Worm (Caenorhabditis elegans): Measurements from ENCODE around the gene nhr-50.

DNA sequence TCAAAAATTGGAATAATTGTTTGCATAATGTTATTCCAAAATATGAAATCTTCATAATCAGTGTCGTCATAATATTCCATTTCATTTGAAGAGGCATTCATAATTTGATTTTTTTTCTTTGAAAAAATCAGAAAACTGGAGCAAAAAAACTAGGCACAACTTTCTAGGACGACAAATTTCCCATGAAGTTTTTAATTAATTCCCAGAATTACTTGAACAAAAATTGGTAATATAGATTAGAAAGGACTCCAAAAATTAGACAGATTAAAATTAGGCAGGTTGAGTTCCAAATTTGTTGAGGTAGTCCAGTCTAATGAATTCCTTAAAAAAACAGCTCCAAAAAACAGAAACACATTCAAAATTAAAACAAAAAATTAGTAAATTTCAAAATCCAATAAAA is 45.5 kb downstream of the nhr-50 start, which contains the start of gene srw-57:
- TF ChIP-seq mec-3 (tag; optimal IDR thresholded peaks at IDR 0.05; ENCODE audit: borderline replicate concordance) (no peak), hlh-13 (GFP tag; optimal IDR thresholded peaks at IDR 0.05) (no peak), ceh-2 (tag; optimal IDR thresholded peaks at IDR 0.05) (no peak), pqm-1 (tag; optimal IDR thresholded peaks at IDR 0.05) (no peak), tbx-2 (tag; optimal IDR thresholded peaks at IDR 0.05) (no peak), ama-1 (optimal IDR thresholded peaks at IDR 0.05) (no peak), gmeb-2 (tag; optimal IDR thresholded peaks at IDR 0.05) (no peak), ceh-19 (GFP tag; optimal IDR thresholded peaks at IDR 0.05) (no peak), lim-6 (tag; optimal IDR thresholded peaks at IDR 0.05) (no peak), madf-2 (tag; optimal IDR thresholded peaks at IDR 0.05) (no peak)

Data from whole organism, late embryonic.